Fruit fly (Drosophila melanogaster): Measurements from ENCODE around the gene fid.

fid gene

DNA sequence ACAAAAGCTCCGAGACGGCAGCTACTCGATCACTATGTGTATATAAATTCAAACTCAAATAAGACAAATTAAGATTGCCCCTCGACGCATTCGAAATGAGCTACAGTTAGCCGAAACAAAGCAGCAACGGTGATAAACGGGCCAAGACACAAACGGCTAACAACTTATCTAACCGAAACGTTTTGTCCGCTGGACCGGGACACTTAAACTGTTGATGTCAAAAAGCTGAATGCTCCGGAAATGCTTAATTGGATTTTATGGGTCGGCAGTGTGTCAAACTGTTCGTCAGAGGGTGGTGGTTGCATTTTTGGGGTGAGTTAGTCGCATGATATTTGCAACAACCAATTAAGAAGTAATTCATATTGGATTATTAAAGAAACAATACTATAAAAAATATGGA is 37.4 kb downstream of the fid start:
- TF ChIP-seq psq (GFP tag; optimal IDR thresholded peaks at IDR 0.05) (no peak), Dif (GFP tag; optimal IDR thresholded peaks at IDR 0.05; ENCODE audit: partially characterized antibody) (no peak), CG32264 (GFP tag; optimal IDR thresholded peaks at IDR 0.05) (no peak), jim (GFP tag; optimal IDR thresholded peaks at IDR 0.05) (no peak), usp (GFP tag; optimal IDR thresholded peaks at IDR 0.05) (no peak), CG9705 (GFP tag; optimal IDR thresholded peaks at IDR 0.05) (no peak), OdsH (GFP tag; optimal IDR thresholded peaks at IDR 0.05) (no peak), Jra (GFP tag; optimal IDR thresholded peaks at IDR 0.05) (no peak), foxo (GFP tag; optimal IDR thresholded peaks at IDR 0.05) (no peak), N (GFP tag; optimal IDR thresholded peaks at IDR 0.05) (no peak), dsf (GFP tag; optimal IDR thresholded peaks at IDR 0.05; ENCODE audit: borderline replicate concordance) (no peak), h (GFP tag; optimal IDR thresholded peaks at IDR 0.05) (no peak)

DNA sequence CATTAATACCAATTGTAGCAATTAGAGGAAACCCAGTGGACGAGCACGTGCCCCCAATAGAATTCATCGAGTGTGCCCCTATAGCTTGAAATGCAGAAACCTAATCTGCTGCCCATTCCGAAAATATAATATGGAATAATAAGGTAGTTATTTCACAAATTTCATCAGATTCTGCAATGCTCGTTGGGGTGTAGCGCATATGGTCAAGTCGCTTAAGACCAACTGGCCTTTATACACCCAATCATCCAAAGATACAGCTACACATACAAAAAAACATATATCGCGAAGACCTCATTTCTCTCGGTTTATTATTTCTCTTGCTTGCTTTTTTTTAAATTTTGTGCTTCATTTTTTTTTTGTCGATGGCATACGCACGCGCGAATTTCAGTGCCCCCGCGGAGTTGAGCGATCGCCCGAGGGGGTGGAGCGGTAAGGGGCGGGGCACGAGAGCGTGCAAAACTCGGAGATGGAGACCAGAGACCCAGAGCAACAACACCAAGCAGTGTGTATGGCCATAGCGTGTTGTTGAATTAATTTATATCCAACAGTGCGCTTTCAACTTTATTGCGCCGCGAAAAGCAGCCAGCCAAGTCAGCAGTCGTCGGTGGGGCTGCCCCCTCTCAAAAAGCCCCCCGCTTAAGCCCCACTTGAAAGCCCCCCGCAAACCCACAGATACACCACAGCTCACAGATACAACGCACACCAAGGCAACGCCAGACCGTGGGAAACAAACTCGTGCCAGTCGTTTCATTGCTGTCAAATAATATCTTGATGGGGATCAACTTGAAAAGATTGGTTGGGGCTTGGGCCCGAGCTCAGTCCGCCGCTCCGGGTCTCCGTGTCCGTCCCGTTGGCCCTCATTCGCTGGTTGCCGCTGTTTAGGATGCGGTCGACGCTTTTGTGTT is 38.3 kb downstream of the fid start:
- TF ChIP-seq sv (GFP tag; optimal IDR thresholded peaks at IDR 0.05) (no peak), dl (GFP tag; optimal IDR thresholded peaks at IDR 0.05; ENCODE audit: insufficient read depth in 1 of 2, partially characterized antibody in 2 of 2) (peak; percentile 34 to 51), jim (GFP tag; optimal IDR thresholded peaks at IDR 0.05) (peak; percentile 48), lola (GFP tag; optimal IDR thresholded peaks at IDR 0.05) (no peak), h (GFP tag; optimal IDR thresholded peaks at IDR 0.05) (peak; percentile 87), Vsx2 (GFP tag; optimal IDR thresholded peaks at IDR 0.05; ENCODE audit: partially characterized antibody) (no peak), woc (GFP tag; optimal IDR thresholded peaks at IDR 0.05) (peak; percentile 42), dsf (GFP tag; optimal IDR thresholded peaks at IDR 0.05; ENCODE audit: borderline replicate concordance) (no peak), HLH106 (tag; optimal IDR thresholded peaks at IDR 0.05) (no peak), CG9705 (GFP tag; optimal IDR thresholded peaks at IDR 0.05) (peak; percentile 2), Sp1 (GFP tag; optimal IDR thresholded peaks at IDR 0.05) (peak; percentile 70), ey (GFP tag; optimal IDR thresholded peaks at IDR 0.05) (peak; percentile 20), br (GFP tag; optimal IDR thresholded peaks at IDR 0.05) (peak; percentile 54), Hnf4 (GFP tag; optimal IDR thresholded peaks at IDR 0.05) (no peak), OdsH (GFP tag; optimal IDR thresholded peaks at IDR 0.05) (no peak), Mio (GFP tag; optimal IDR thresholded peaks at IDR 0.05) (no peak), fru (GFP tag; optimal IDR thresholded peaks at IDR 0.05) (peak; percentile 18), brk (GFP tag; optimal IDR thresholded peaks at IDR 0.05) (peak; percentile 10), Rel (GFP tag; optimal IDR thresholded peaks at IDR 0.05) (peak; percentile 14), Rel (tag; optimal IDR thresholded peaks at IDR 0.05) (peak; percentile 87), tai (GFP tag; optimal IDR thresholded peaks at IDR 0.05) (no peak), Dfd (GFP tag; optimal IDR thresholded peaks at IDR 0.05) (peak; percentile 59), N (GFP tag; optimal IDR thresholded peaks at IDR 0.05) (no peak), dmrt93B (GFP tag; optimal IDR thresholded peaks at IDR 0.05) (no peak)

DNA sequence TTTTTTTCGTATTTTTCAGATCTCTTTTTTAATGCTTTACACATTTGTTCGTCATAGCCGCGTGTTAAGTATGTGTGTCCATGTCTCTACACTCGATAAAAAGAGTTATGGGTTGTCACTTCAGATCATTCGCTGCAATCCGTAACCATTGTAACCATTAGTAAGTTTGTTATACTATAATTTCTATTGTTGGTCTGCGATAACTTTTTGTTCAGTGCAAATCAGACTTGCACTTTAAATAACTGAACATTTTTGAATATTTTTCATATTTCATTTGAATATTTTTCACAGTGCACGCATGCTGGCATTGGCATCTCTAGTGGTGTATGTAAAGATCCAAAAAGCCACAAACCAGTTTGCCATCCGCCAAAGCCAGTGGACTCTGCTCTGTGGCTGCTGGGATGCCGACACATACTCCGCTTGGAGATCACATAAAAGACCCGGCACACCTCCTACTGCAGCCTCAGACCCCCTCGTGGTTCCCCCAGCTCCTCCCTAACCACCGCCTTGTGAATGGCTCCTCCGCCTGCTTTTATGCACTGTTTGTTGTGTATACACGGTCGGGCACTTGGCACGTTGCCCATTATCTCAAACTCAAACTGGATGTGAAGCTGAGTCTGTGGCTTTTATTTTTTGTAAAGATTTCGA is 39.1 kb downstream of the fid start:
- TF ChIP-seq lola (GFP tag; optimal IDR thresholded peaks at IDR 0.05) (no peak), HLH106 (tag; optimal IDR thresholded peaks at IDR 0.05) (peak; percentile 97), Hr83 (GFP tag; optimal IDR thresholded peaks at IDR 0.05; ENCODE audit: poor library complexity, severe bottlenecking) (peak; percentile 30), CrebA (GFP tag; optimal IDR thresholded peaks at IDR 0.05; ENCODE audit: borderline replicate concordance) (peak; percentile 39), Rel (GFP tag; optimal IDR thresholded peaks at IDR 0.05) (peak; percentile 96), Rel (tag; optimal IDR thresholded peaks at IDR 0.05) (peak; percentile 68), brk (GFP tag; optimal IDR thresholded peaks at IDR 0.05) (peak; percentile 93), fru (GFP tag; optimal IDR thresholded peaks at IDR 0.05) (peak; percentile 98), ey (GFP tag; optimal IDR thresholded peaks at IDR 0.05) (peak; percentile 98), Hnf4 (GFP tag; optimal IDR thresholded peaks at IDR 0.05) (peak; percentile 95), foxo (GFP tag; optimal IDR thresholded peaks at IDR 0.05) (peak; percentile 88 to 97), Abd-B (GFP tag; optimal IDR thresholded peaks at IDR 0.05) (no peak), tai (GFP tag; optimal IDR thresholded peaks at IDR 0.05) (peak; percentile 88), Hr78 (GFP tag; optimal IDR thresholded peaks at IDR 0.05) (no peak), pan (optimal IDR thresholded peaks at IDR 0.05) (no peak), dl (GFP tag; optimal IDR thresholded peaks at IDR 0.05; ENCODE audit: insufficient read depth in 1 of 2, partially characterized antibody in 2 of 2) (no peak), CG9705 (GFP tag; optimal IDR thresholded peaks at IDR 0.05) (peak; percentile 90), N (GFP tag; optimal IDR thresholded peaks at IDR 0.05) (no peak), sv (GFP tag; optimal IDR thresholded peaks at IDR 0.05) (peak; percentile 80), sage (GFP tag; optimal IDR thresholded peaks at IDR 0.05) (peak; percentile 93), Sp1 (GFP tag; optimal IDR thresholded peaks at IDR 0.05) (peak; percentile 97), br (GFP tag; optimal IDR thresholded peaks at IDR 0.05) (peak; percentile 97), woc (GFP tag; optimal IDR thresholded peaks at IDR 0.05) (peak; percentile 98), usp (GFP tag; optimal IDR thresholded peaks at IDR 0.05) (no peak), OdsH (GFP tag; optimal IDR thresholded peaks at IDR 0.05) (peak; percentile 98), dsf (GFP tag; optimal IDR thresholded peaks at IDR 0.05; ENCODE audit: borderline replicate concordance) (peak; percentile 72), Myc (optimal IDR thresholded peaks at IDR 0.05) (no peak), Dfd (GFP tag; optimal IDR thresholded peaks at IDR 0.05) (no peak), rgr (GFP tag; optimal IDR thresholded peaks at IDR 0.05) (peak; percentile 97), jim (GFP tag; optimal IDR thresholded peaks at IDR 0.05) (no peak), Vsx2 (GFP tag; optimal IDR thresholded peaks at IDR 0.05; ENCODE audit: partially characterized antibody) (no peak), CG32264 (GFP tag; optimal IDR thresholded peaks at IDR 0.05) (peak; percentile 96), GATAd (GFP tag; optimal IDR thresholded peaks at IDR 0.05) (no peak), psq (GFP tag; optimal IDR thresholded peaks at IDR 0.05) (peak; percentile 94), Mio (GFP tag; optimal IDR thresholded peaks at IDR 0.05) (peak; percentile 36)

All from whole organism, wandering third instar larva.